Worm (Caenorhabditis elegans) whole organism, young adult: ENCODE results near the gene egg-3.

Experiments used
- B0261.1 ChIP-seq: sonication (generic microtip); optimal IDR thresholded peaks from 2 replicates; lab custom pipeline; 2016; ENCODE audit warnings: mild to moderate bottlenecking, missing genetic modification characterization, moderate library complexity, missing compliant biosample characterization
- B0336.3 ChIP-seq: fragments of 200-800 bp; sonication (Bioruptor generic); IDR thresholded peaks from 2 replicates; pipeline ENCODE4 v1.3.6; 2022; ENCODE audit warnings: missing genetic modification characterization, missing compliant biosample characterization
- D2030.7 ChIP-seq: fragments of 200-800 bp; sonication (Bioruptor generic); IDR thresholded peaks from 2 replicates; pipeline ENCODE4 v1.3.6; 2022; ENCODE audit warnings: missing genetic modification reagents, missing genetic modification characterization, missing compliant biosample characterization
- F23B12.7 ChIP-seq: sonication (generic microtip); optimal IDR thresholded peaks from 2 replicates; lab custom pipeline; 2017; ENCODE audit warnings: missing genetic modification characterization, mild to moderate bottlenecking, missing compliant biosample characterization, antibody characterized with exemption, moderate library complexity; ENCODE audit not compliant: insufficient read depth
- F39B2.1 ChIP-seq: fragments of 200-800 bp; sonication (Bioruptor generic); IDR thresholded peaks from 2 replicates; pipeline ENCODE4 v1.3.6; 2022; ENCODE audit warnings: missing genetic modification reagents, missing genetic modification characterization, missing compliant biosample characterization
- F57C9.4 ChIP-seq: sonication (generic microtip); optimal IDR thresholded peaks from 2 replicates; lab custom pipeline; 2017; ENCODE audit warnings: mild to moderate bottlenecking, missing genetic modification characterization, missing compliant biosample characterization
- Y56A3A.18 ChIP-seq: fragments of 200-800 bp; sonication (Bioruptor generic); IDR thresholded peaks from 2 replicates; pipeline ENCODE4 v1.3.6; 2022; ENCODE audit warnings: missing genetic modification reagents, missing genetic modification characterization, missing compliant biosample characterization
- akir-1 ChIP-seq: fragments of 200-800 bp; sonication (Bioruptor generic); optimal IDR thresholded peaks from 2 replicates; lab custom pipeline; 2018; ENCODE audit warnings: mild to moderate bottlenecking, missing genetic modification characterization, moderate library complexity, missing compliant biosample characterization
- aptf-3 ChIP-seq: fragments of 200-800 bp; sonication (Bioruptor generic); IDR thresholded peaks from 2 replicates; pipeline ENCODE4 v1.3.6; 2022; ENCODE audit warnings: missing genetic modification characterization, missing compliant biosample characterization
- athp-1 ChIP-seq: sonication (generic microtip); optimal IDR thresholded peaks from 2 replicates; lab custom pipeline; 2017; ENCODE audit warnings: mild to moderate bottlenecking, missing genetic modification characterization, missing compliant biosample characterization
- bed-1 ChIP-seq: fragments of 200-800 bp; sonication (Bioruptor generic); IDR thresholded peaks from 2 replicates; pipeline ENCODE4 v1.3.6; 2022; ENCODE audit warnings: missing genetic modification reagents, missing genetic modification characterization, missing compliant biosample characterization
- cebp-1 ChIP-seq, 2 experiments: fragments of 200-800 bp in 1 of 2; sonication (Bioruptor generic) in 1 of 2; sonication (generic microtip) in 1 of 2; IDR thresholded peaks in 1 of 2; optimal IDR thresholded peaks in 1 of 2; 2 replicates each; pipeline versions ENCODE4 v1.3.6 to Lab custom; 2017 to 2022; ENCODE audit warnings: missing compliant biosample characterization in 2 of 2, missing genetic modification characterization in 2 of 2, mild to moderate bottlenecking in 1 of 2, missing genetic modification reagents in 1 of 2, moderate library complexity in 1 of 2
- ceh-100 ChIP-seq: fragments of 200-800 bp; sonication (Bioruptor generic); IDR thresholded peaks from 2 replicates; pipeline ENCODE4 v1.3.6; 2022; ENCODE audit warnings: missing genetic modification reagents, missing genetic modification characterization, missing compliant biosample characterization
- ceh-79 ChIP-seq: sonication (generic microtip); optimal IDR thresholded peaks from 2 replicates; lab custom pipeline; 2017; ENCODE audit warnings: mild to moderate bottlenecking, missing genetic modification characterization, missing compliant biosample characterization
- dpff-1 ChIP-seq: sonication (generic microtip); optimal IDR thresholded peaks from 2 replicates; lab custom pipeline; 2017; ENCODE audit warnings: mild to moderate bottlenecking, missing genetic modification characterization, missing compliant biosample characterization
- dpl-1 ChIP-seq: fragments of 150-350 bp; optimal IDR thresholded peaks from 2 replicates; lab custom pipeline; 2014; ENCODE audit warnings: missing biosample characterization, missing genetic modification reagents, missing genetic modification characterization
- ekl-4 ChIP-seq: fragments of 200-800 bp; sonication (Bioruptor generic); IDR thresholded peaks from 2 replicates; pipeline ENCODE4 v1.3.6; 2022; ENCODE audit warnings: missing genetic modification reagents, missing genetic modification characterization, missing compliant biosample characterization
- gei-17 ChIP-seq: fragments of 200-800 bp; sonication (Bioruptor generic); optimal IDR thresholded peaks from 2 replicates; lab custom pipeline; 2018; ENCODE audit warnings: mild to moderate bottlenecking, missing genetic modification characterization, missing compliant biosample characterization
- let-607 ChIP-seq, 2 experiments: fragments of 200-800 bp in 1 of 2; sonication (Bioruptor generic) in 1 of 2; sonication (generic microtip) in 1 of 2; optimal IDR thresholded peaks; 2 replicates each; lab custom pipeline; 2016 to 2018; ENCODE audit warnings: mild to moderate bottlenecking in 2 of 2, missing compliant biosample characterization in 2 of 2, missing genetic modification characterization in 2 of 2, moderate library complexity in 2 of 2, missing genotype in 1 of 2
- lin-26 ChIP-seq: fragments of 200-800 bp; sonication (Bioruptor generic); IDR thresholded peaks from 2 replicates; pipeline ENCODE4 v1.3.6; 2022; ENCODE audit warnings: missing genetic modification reagents, missing genetic modification characterization, missing compliant biosample characterization
- lin-35 ChIP-seq, 3 experiments: fragments of 150-350 bp in 2 of 3; sonication (generic microtip) in 1 of 3; optimal IDR thresholded peaks; 2 replicates each; lab custom pipeline; 2014 to 2018; ENCODE audit warnings: missing biosample characterization in 3 of 3, missing genetic modification characterization in 3 of 3, missing genetic modification reagents in 3 of 3
- madf-6 ChIP-seq: fragments of 200-800 bp; sonication (Bioruptor generic); IDR thresholded peaks from 2 replicates; pipeline ENCODE4 v1.3.6; 2022; ENCODE audit warnings: missing genetic modification reagents, missing genetic modification characterization, missing compliant biosample characterization
- mxl-1 ChIP-seq: sonication (generic microtip); optimal IDR thresholded peaks from 2 replicates; lab custom pipeline; 2016; ENCODE audit warnings: missing genetic modification characterization, missing compliant biosample characterization
- nfya-2 ChIP-seq: fragments of 200-800 bp; sonication (Bioruptor generic); IDR thresholded peaks from 2 replicates; pipeline ENCODE4 v1.3.6; 2022; ENCODE audit warnings: missing genetic modification reagents, missing genetic modification characterization, missing compliant biosample characterization
- nfyb-1 ChIP-seq: fragments of 200-800 bp; sonication (Bioruptor generic); IDR thresholded peaks from 2 replicates; pipeline ENCODE4 v1.3.6; 2022; ENCODE audit warnings: missing genetic modification reagents, missing genetic modification characterization, missing compliant biosample characterization
- nhr-179 ChIP-seq: sonication (generic microtip); optimal IDR thresholded peaks from 2 replicates; lab custom pipeline; 2016; ENCODE audit warnings: mild to moderate bottlenecking, missing genetic modification characterization, missing compliant biosample characterization
- nhr-90 ChIP-seq: sonication (generic microtip); optimal IDR thresholded peaks from 2 replicates; lab custom pipeline; 2016; ENCODE audit warnings: missing genotype, mild to moderate bottlenecking, missing genetic modification characterization, missing compliant biosample characterization
- pha-4 ChIP-seq: fragments of 150-350 bp; sonication (generic microtip); optimal IDR thresholded peaks from 2 replicates; lab custom pipeline; 2014; ENCODE audit warnings: missing biosample characterization, missing genetic modification reagents, missing genetic modification characterization
- rcor-1 ChIP-seq: fragments of 200-800 bp; sonication (Bioruptor generic); IDR thresholded peaks from 2 replicates; pipeline ENCODE4 v1.3.6; 2022; ENCODE audit warnings: missing genetic modification reagents, missing genetic modification characterization, missing compliant biosample characterization
- rec-8 ChIP-seq, 2 experiments: sonication (generic microtip); optimal IDR thresholded peaks; 2 replicates each; lab custom pipeline; 2016; ENCODE audit warnings: mild to moderate bottlenecking in 2 of 2, missing genetic modification characterization in 2 of 2, missing genetic modification reagents in 2 of 2, missing genotype in 2 of 2, missing biosample characterization in 1 of 2, missing compliant biosample characterization in 1 of 2, moderate library complexity in 1 of 2
- sdz-38 ChIP-seq: sonication (generic microtip); optimal IDR thresholded peaks from 2 replicates; lab custom pipeline; 2016; ENCODE audit warnings: missing genotype, missing genetic modification characterization, missing compliant biosample characterization
- snpc-3.4 ChIP-seq: sonication (generic microtip); optimal IDR thresholded peaks from 2 replicates; lab custom pipeline; 2017; ENCODE audit warnings: missing genetic modification characterization, mild to moderate bottlenecking, missing compliant biosample characterization, antibody characterized with exemption, moderate library complexity, missing genotype, missing genetic modification reagents
- snpc-4 ChIP-seq, 5 experiments: fragments of 150-350 bp in 1 of 5; sonication (generic microtip) in 4 of 5; optimal IDR thresholded peaks; 2 replicates each; lab custom pipeline; 2014 to 2018; ENCODE audit warnings: missing genetic modification characterization in 5 of 5, missing biosample characterization in 3 of 5, antibody characterized with exemption in 2 of 5, mild to moderate bottlenecking in 2 of 5, missing compliant biosample characterization in 2 of 5, missing genotype in 2 of 5, moderate library complexity in 2 of 5, missing genetic modification reagents in 1 of 5
- tlf-1 ChIP-seq: fragments of 200-800 bp; sonication (Bioruptor generic); optimal IDR thresholded peaks from 2 replicates; lab custom pipeline; 2018; ENCODE audit warnings: mild to moderate bottlenecking, missing genetic modification characterization, missing compliant biosample characterization
- zim-3 ChIP-seq: sonication (generic microtip); optimal IDR thresholded peaks from 2 replicates; lab custom pipeline; 2017; ENCODE audit warnings: mild to moderate bottlenecking, missing genetic modification characterization, moderate library complexity, missing compliant biosample characterization
- ztf-22 ChIP-seq: fragments of 200-800 bp; sonication (Bioruptor generic); optimal IDR thresholded peaks from 2 replicates; lab custom pipeline; 2018; ENCODE audit warnings: mild to moderate bottlenecking, missing genetic modification characterization, moderate library complexity, missing compliant biosample characterization

The egg-3 gene

ce11 chrII:10917174-10917573, 32.9 kb upstream of the egg-3 start, which contains the start of gene F44F4.10:
TSS of gene F44F4.10 (minus strand) at chrII:10917274.
- TF ChIP-seq ceh-100 (GFP tag; lab: Robert Waterston, UW) (no peak), ztf-22 (GFP tag; lab: Kevin White, UChicago) (no peak), aptf-3 (GFP tag; lab: Robert Waterston, UW) (no peak), F23B12.7 (tag; lab: Kevin White, UChicago) (no peak), Y56A3A.18 (GFP tag; lab: Robert Waterston, UW) (no peak), madf-6 (GFP tag; lab: Robert Waterston, UW) (no peak), dpl-1 (GFP tag; lab: Kevin White, UChicago) (no peak), nfya-2 (no peak), akir-1 (no peak), nfyb-1 (GFP tag; lab: Robert Waterston, UW) (no peak), lin-35 (GFP tag; optimal IDR thresholded peaks at IDR 0.05; lab: Kevin White, UChicago) (no peak), ekl-4 (no peak), D2030.7 (no peak), rcor-1 (GFP tag; lab: Robert Waterston, UW) (no peak), zim-3 (no peak), dpff-1 (tag; lab: Kevin White, UChicago) (no peak)

DNA sequence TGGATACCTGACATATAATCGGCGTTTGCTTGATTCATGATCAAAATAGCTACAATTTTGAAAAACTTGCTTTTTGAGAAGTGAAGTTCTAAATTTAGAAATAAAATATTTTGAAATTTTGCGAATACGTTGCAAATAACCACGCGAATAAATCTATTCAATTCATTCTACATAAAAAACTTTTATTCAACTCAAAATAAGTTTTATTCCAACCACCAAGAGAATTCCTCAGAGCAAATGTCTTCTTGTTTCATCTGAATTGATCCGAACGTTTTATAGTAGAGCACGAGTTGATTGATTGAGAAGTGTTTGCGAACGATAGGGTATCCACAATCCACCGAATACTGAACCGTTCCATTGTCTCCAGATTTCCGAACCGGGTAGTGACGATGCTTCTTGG, 31.5 kb upstream of the egg-3 start, which contains the start of gene F44F4.9:
F44F4.9 (minus strand) TSS at position 101 of the 400 bp plus-strand sequence.
- no peak for TF ChIP-seq snpc-4 (GFP tag; optimal IDR thresholded peaks at IDR 0.05; lab: Kevin White, UChicago)
- TF ChIP-seq snpc-4 (tag; optimal IDR thresholded peaks at IDR 0.05; lab: Kevin White, UChicago): no peak
- no peak for TF ChIP-seq tlf-1 (GFP tag; lab: Kevin White, UChicago)
- TF ChIP-seq aptf-3 (GFP tag; lab: Robert Waterston, UW): no peak
- TF ChIP-seq B0336.3 (GFP tag; lab: Robert Waterston, UW): no peak
- no peak for TF ChIP-seq madf-6 (GFP tag; lab: Robert Waterston, UW)
- TF ChIP-seq sdz-38 (tag; lab: Kevin White, UChicago): no peak
- no peak for TF ChIP-seq F39B2.1 (GFP tag; lab: Robert Waterston, UW)
- TF ChIP-seq cebp-1 (GFP tag; IDR thresholded peaks at IDR 0.05; lab: Robert Waterston, UW): no peak
- no peak for TF ChIP-seq cebp-1 (tag; optimal IDR thresholded peaks at IDR 0.05; lab: Kevin White, UChicago)
- no peak for TF ChIP-seq nhr-90 (tag; lab: Kevin White, UChicago)

DNA sequence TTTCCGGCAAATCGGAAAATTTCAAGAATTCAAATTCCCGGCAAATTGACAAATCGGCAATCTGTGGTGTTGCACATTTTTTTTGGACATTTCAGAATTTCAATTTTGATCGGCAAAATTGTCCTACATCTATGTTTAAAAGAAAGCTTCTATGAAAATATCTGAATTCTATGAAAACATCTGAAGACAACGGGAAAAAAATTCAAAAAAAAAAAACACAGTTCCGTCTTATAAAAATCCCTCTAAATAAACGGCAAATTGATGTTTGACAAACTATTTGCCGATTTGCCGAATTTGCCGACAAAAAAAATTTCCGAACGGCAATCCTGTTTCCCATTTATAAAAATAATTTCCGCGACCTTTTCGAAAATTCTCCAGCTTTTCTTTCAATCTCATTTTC, 30.1 kb upstream of the egg-3 start, which contains the start of gene F44F4.15:
F44F4.15 (plus strand) TSS at position 301 of the 400 bp plus-strand sequence.
- no peak for TF ChIP-seq F57C9.4 (tag; lab: Kevin White, UChicago)
- no peak for TF ChIP-seq athp-1 (tag; lab: Kevin White, UChicago)
- TF ChIP-seq nhr-90 (tag; lab: Kevin White, UChicago): no peak
- TF ChIP-seq nhr-179 (tag; lab: Kevin White, UChicago): no peak
- no peak for TF ChIP-seq cebp-1 (GFP tag; IDR thresholded peaks at IDR 0.05; lab: Robert Waterston, UW)
- no peak for TF ChIP-seq cebp-1 (tag; optimal IDR thresholded peaks at IDR 0.05; lab: Kevin White, UChicago)
- no peak for TF ChIP-seq B0261.1 (tag; lab: Kevin White, UChicago)
- TF ChIP-seq gei-17 (GFP tag; lab: Kevin White, UChicago): no peak
- TF ChIP-seq ceh-79 (tag; lab: Kevin White, UChicago): no peak
- no peak for TF ChIP-seq lin-26
- no peak for TF ChIP-seq snpc-3.4 (tag; lab: Kevin White, UChicago)
- no peak for TF ChIP-seq mxl-1 (tag; lab: Kevin White, UChicago)
- TF ChIP-seq snpc-4 (GFP tag; optimal IDR thresholded peaks at IDR 0.05; lab: Kevin White, UChicago): no peak
- TF ChIP-seq snpc-4 (tag; optimal IDR thresholded peaks at IDR 0.05; lab: Kevin White, UChicago): no peak
- TF ChIP-seq D2030.7: no peak
- TF ChIP-seq let-607 (tag; optimal IDR thresholded peaks at IDR 0.05; lab: Kevin White, UChicago): no peak
- no peak for TF ChIP-seq bed-1 (GFP tag; lab: Robert Waterston, UW)
- TF ChIP-seq pha-4 (tag; lab: Kevin White, UChicago): no peak
- TF ChIP-seq rec-8 (tag; optimal IDR thresholded peaks at IDR 0.05; lab: Kevin White, UChicago): no peak
